Worm (Caenorhabditis elegans): Measurements from ENCODE around the gene C33A12.19.

Gene C33A12.19

ce11 chrIV:9563529-9564376, 47.0 kb downstream of the C33A12.19 start:
- no peak for TF ChIP-seq ztf-23 (GFP tag; IDR thresholded peaks at IDR 0.05)
- TF ChIP-seq tab-1 (GFP tag; IDR thresholded peaks at IDR 0.05), result no peak
- TF ChIP-seq flt-1 (GFP tag; IDR thresholded peaks at IDR 0.05), result no peak
- TF ChIP-seq med-1 (GFP tag; optimal IDR thresholded peaks at IDR 0.05; ENCODE audit: insufficient read depth), result no peak
- TF ChIP-seq klf-2 (GFP tag; conservative IDR thresholded peaks at IDR 0.05), result no peak
- no peak for TF ChIP-seq ztf-29 (GFP tag; IDR thresholded peaks at IDR 0.05)
- no peak for TF ChIP-seq T22C8.4 (GFP tag; IDR thresholded peaks at IDR 0.05)
- TF ChIP-seq ref-1 (GFP tag; conservative IDR thresholded peaks at IDR 0.05), result no peak
- no peak for TF ChIP-seq cog-1 (tag; optimal IDR thresholded peaks at IDR 0.05)

- TF ChIP-seq T22C8.4 (GFP tag; IDR thresholded peaks at IDR 0.05) (no peak), ztf-29 (GFP tag; IDR thresholded peaks at IDR 0.05) (no peak), tab-1 (GFP tag; IDR thresholded peaks at IDR 0.05) (no peak), ztf-23 (GFP tag; IDR thresholded peaks at IDR 0.05) (no peak), klf-2 (GFP tag; conservative IDR thresholded peaks at IDR 0.05) (no peak), flt-1 (GFP tag; IDR thresholded peaks at IDR 0.05) (no peak), med-1 (GFP tag; optimal IDR thresholded peaks at IDR 0.05; ENCODE audit: insufficient read depth) (no peak), cog-1 (tag; optimal IDR thresholded peaks at IDR 0.05) (no peak), ref-1 (GFP tag; conservative IDR thresholded peaks at IDR 0.05) (no peak)
Observed at ce11 chrIV:9566505-9566904, 49.7 kb downstream of the C33A12.19 start, which contains the start of gene lron-14. Gene lron-14, minus strand, starts transcription at chrIV:9566605.
